Fruit fly (Drosophila melanogaster) whole organism, wandering third instar larva: ENCODE measurements around the gene CG7968.

ENCODE experiments used
- Abd-B ChIP-seq: fragments of >200 bp; optimal IDR thresholded peaks from 2 replicates; lab custom pipeline; 2017; ENCODE audit warnings: missing biosample characterization, missing genetic modification characterization
- CG32264 ChIP-seq: fragments of 200-800 bp; sonication (Bioruptor generic); optimal IDR thresholded peaks from 2 replicates; lab custom pipeline; 2016; ENCODE audit warnings: missing biosample characterization, missing genetic modification characterization
- CG9705 ChIP-seq: fragments of 200-800 bp; sonication (Bioruptor generic); optimal IDR thresholded peaks from 2 replicates; lab custom pipeline; 2018; ENCODE audit warnings: missing biosample characterization, mild to moderate bottlenecking, missing genetic modification characterization
- CrebA ChIP-seq: fragments of 200-800 bp; sonication (Bioruptor generic); optimal IDR thresholded peaks from 2 replicates; lab custom pipeline; 2016; ENCODE audit warnings: missing biosample characterization, mild to moderate bottlenecking, missing genetic modification characterization, borderline replicate concordance
- Dfd ChIP-seq: fragments of >200 bp; optimal IDR thresholded peaks from 2 replicates; lab custom pipeline; 2017; ENCODE audit warnings: missing biosample characterization, missing genetic modification characterization
- Dif ChIP-seq: fragments of 200-275, 200-300 bp; sonication (Bioruptor generic); optimal IDR thresholded peaks from 2 replicates; lab custom pipeline; 2018; ENCODE audit warnings: missing biosample characterization, missing genetic modification characterization; ENCODE audit not compliant: partially characterized antibody
- GATAd ChIP-seq: sonication (Bioruptor generic); optimal IDR thresholded peaks from 2 replicates; lab custom pipeline; 2016; ENCODE audit warnings: missing biosample characterization, missing genetic modification characterization
- HLH106 ChIP-seq: fragments of 200-800 bp; optimal IDR thresholded peaks from 3 replicates; lab custom pipeline; 2019; ENCODE audit warnings: missing biosample characterization, mild to moderate bottlenecking, missing genetic modification characterization, moderate library complexity
- Hnf4 ChIP-seq: fragments of 200-800 bp; sonication (Bioruptor generic); optimal IDR thresholded peaks from 2 replicates; lab custom pipeline; 2016; ENCODE audit warnings: missing biosample characterization, mild to moderate bottlenecking, missing genetic modification characterization
- Hr78 ChIP-seq: fragments of >200 bp; optimal IDR thresholded peaks from 2 replicates; lab custom pipeline; 2017; ENCODE audit warnings: missing biosample characterization, missing genetic modification characterization
- Hr83 ChIP-seq: fragments of 200-300 bp; sonication (Bioruptor generic); optimal IDR thresholded peaks from 2 replicates; lab custom pipeline; 2016; ENCODE audit warnings: missing biosample characterization, mild to moderate bottlenecking, missing genetic modification characterization, moderate library complexity; ENCODE audit not compliant: poor library complexity, severe bottlenecking
- Mio ChIP-seq: sonication (Bioruptor generic); optimal IDR thresholded peaks from 2 replicates; lab custom pipeline; 2016; ENCODE audit warnings: missing biosample characterization, missing genetic modification characterization
- Myc ChIP-seq: fragments of >200 bp; optimal IDR thresholded peaks from 2 replicates; lab custom pipeline; 2017
- OdsH ChIP-seq: fragments of 200-800 bp; sonication (Bioruptor generic); optimal IDR thresholded peaks from 2 replicates; lab custom pipeline; 2016; ENCODE audit warnings: missing biosample characterization, mild to moderate bottlenecking, missing genetic modification characterization
- Rel ChIP-seq, 2 experiments: fragments of 200-800 bp; sonication (Bioruptor generic) in 1 of 2; optimal IDR thresholded peaks; 2 replicates in 1 of 2; 3 replicates in 1 of 2; lab custom pipeline; 2016 to 2019; ENCODE audit warnings: mild to moderate bottlenecking in 2 of 2, missing biosample characterization in 2 of 2, missing genetic modification characterization in 2 of 2, moderate library complexity in 1 of 2
- Sp1 ChIP-seq: fragments of 200-800 bp; sonication (Bioruptor generic); optimal IDR thresholded peaks from 3 replicates; lab custom pipeline; 2019; ENCODE audit warnings: missing biosample characterization, mild to moderate bottlenecking, missing genetic modification characterization, moderate library complexity
- br ChIP-seq: fragments of 200-800 bp; sonication (Bioruptor generic); optimal IDR thresholded peaks from 2 replicates; lab custom pipeline; 2016; ENCODE audit warnings: missing biosample characterization, missing genetic modification characterization
- brk ChIP-seq: fragments of 200-800 bp; sonication (Bioruptor generic); optimal IDR thresholded peaks from 2 replicates; lab custom pipeline; 2016; ENCODE audit warnings: missing biosample characterization, mild to moderate bottlenecking, missing genetic modification characterization
- dl ChIP-seq, 2 experiments: fragments of 175-275, 200-275 bp in 1 of 2; fragments of 200-275 bp in 1 of 2; sonication (Bioruptor generic); optimal IDR thresholded peaks; lab custom pipeline; 2018; ENCODE audit warnings: mild to moderate bottlenecking in 2 of 2, missing biosample characterization in 2 of 2, missing genetic modification characterization in 2 of 2, moderate library complexity in 2 of 2; ENCODE audit not compliant: partially characterized antibody in 2 of 2, insufficient read depth in 1 of 2
- dmrt93B ChIP-seq: fragments of 200-800 bp; sonication (Bioruptor generic); optimal IDR thresholded peaks from 2 replicates; lab custom pipeline; 2018; ENCODE audit warnings: missing biosample characterization, mild to moderate bottlenecking, missing genetic modification characterization
- dsf ChIP-seq: sonication (Bioruptor generic); optimal IDR thresholded peaks from 2 replicates; lab custom pipeline; 2016; ENCODE audit warnings: missing biosample characterization, missing genetic modification characterization, borderline replicate concordance
- ey ChIP-seq: fragments of 200-800 bp; sonication (Bioruptor generic); optimal IDR thresholded peaks from 2 replicates; lab custom pipeline; 2016; ENCODE audit warnings: missing biosample characterization, missing genetic modification characterization
- foxo ChIP-seq, 2 experiments: fragments of 200-800 bp; sonication (Bioruptor generic); optimal IDR thresholded peaks; 2 replicates in 1 of 2; 3 replicates in 1 of 2; lab custom pipeline; 2016 to 2017; ENCODE audit warnings: missing biosample characterization in 2 of 2, missing genetic modification characterization in 2 of 2
- fru ChIP-seq: fragments of 200-800 bp; sonication (Bioruptor generic); optimal IDR thresholded peaks from 3 replicates; lab custom pipeline; 2016; ENCODE audit warnings: missing biosample characterization, mild to moderate bottlenecking, missing genetic modification characterization
- h ChIP-seq: fragments of 200-800 bp; sonication (Bioruptor generic); optimal IDR thresholded peaks from 3 replicates; lab custom pipeline; 2016; ENCODE audit warnings: missing biosample characterization, mild to moderate bottlenecking, missing genetic modification characterization
- lola ChIP-seq: fragments of >200 bp; optimal IDR thresholded peaks from 2 replicates; lab custom pipeline; 2017; ENCODE audit warnings: missing biosample characterization, missing genetic modification characterization
- pan ChIP-seq: fragments of >200 bp; optimal IDR thresholded peaks from 2 replicates; lab custom pipeline; 2017
- rgr ChIP-seq: fragments of 200-800 bp; sonication (Bioruptor generic); optimal IDR thresholded peaks from 3 replicates; lab custom pipeline; 2016; ENCODE audit warnings: missing biosample characterization, mild to moderate bottlenecking, missing genetic modification characterization
- sage ChIP-seq: fragments of 200-800 bp; sonication (Bioruptor generic); optimal IDR thresholded peaks from 2 replicates; lab custom pipeline; 2016; ENCODE audit warnings: missing biosample characterization, mild to moderate bottlenecking, missing genetic modification characterization
- tai ChIP-seq: sonication (Bioruptor generic); optimal IDR thresholded peaks from 2 replicates; lab custom pipeline; 2016; ENCODE audit warnings: missing biosample characterization, missing genetic modification characterization
- woc ChIP-seq: sonication (Bioruptor generic); optimal IDR thresholded peaks from 2 replicates; lab custom pipeline; 2016; ENCODE audit warnings: missing biosample characterization, mild to moderate bottlenecking, missing genetic modification characterization

The CG7968 gene

dm6 chr2L:13803805-13804560 is 45.2 kb upstream of the CG7968 start:
- TF ChIP-seq Rel (GFP tag; optimal IDR thresholded peaks at IDR 0.05; lab: Kevin White, UChicago) (no peak), Rel (tag; optimal IDR thresholded peaks at IDR 0.05; lab: Kevin White, UChicago) (peak; percentile 52), br (GFP tag; lab: Kevin White, UChicago) (peak; percentile 44), foxo (GFP tag; optimal IDR thresholded peaks at IDR 0.05; lab: Kevin White, UChicago) (peak in 1 of 2 experiments; percentile 4), CG9705 (GFP tag; lab: Kevin White, UChicago) (no peak)

- TF ChIP-seq Dif (GFP tag; lab: Kevin White, UChicago) (peak; percentile 4), pan (lab: Kevin White, UChicago) (no peak), Hr83 (GFP tag; lab: Kevin White, UChicago) (peak; percentile 10), Rel (GFP tag; optimal IDR thresholded peaks at IDR 0.05; lab: Kevin White, UChicago) (no peak), Rel (tag; optimal IDR thresholded peaks at IDR 0.05; lab: Kevin White, UChicago) (peak; percentile 8), dl (GFP tag; optimal IDR thresholded peaks at IDR 0.05; lab: Kevin White, UChicago; ENCODE audit: insufficient read depth in 1 of 2, partially characterized antibody in 2 of 2) (no peak)
- TF ChIP-seq, all 38 proteins: peak for 3
Measured at dm6 chr2L:13804561-13805067, 44.6 kb upstream of the CG7968 start.

dm6 chr2L:13805170-13805569 is 44.0 kb upstream of the CG7968 start:
- no peak for TF ChIP-seq CG32264 (GFP tag; lab: Kevin White, UChicago)
- TF ChIP-seq Mio (GFP tag; lab: Kevin White, UChicago): no peak
- TF ChIP-seq Rel (GFP tag; optimal IDR thresholded peaks at IDR 0.05; lab: Kevin White, UChicago): no peak
- no peak for TF ChIP-seq Rel (tag; optimal IDR thresholded peaks at IDR 0.05; lab: Kevin White, UChicago)
- no peak for TF ChIP-seq Hr78 (GFP tag; lab: Kevin White, UChicago)
- no peak for TF ChIP-seq sage (GFP tag; lab: Kevin White, UChicago)
- no peak for TF ChIP-seq dsf (GFP tag; lab: Kevin White, UChicago)
- TF ChIP-seq Sp1 (GFP tag; lab: Kevin White, UChicago): no peak
- no peak for TF ChIP-seq HLH106 (tag; lab: Kevin White, UChicago)
- no peak for TF ChIP-seq tai (GFP tag; lab: Kevin White, UChicago)
- TF ChIP-seq pan (lab: Kevin White, UChicago): no peak
- TF ChIP-seq ey (GFP tag; lab: Kevin White, UChicago): no peak
- TF ChIP-seq Myc (lab: Kevin White, UChicago): no peak
- no peak for TF ChIP-seq brk (GFP tag; lab: Kevin White, UChicago)
- TF ChIP-seq CG9705 (GFP tag; lab: Kevin White, UChicago): no peak
- no peak for TF ChIP-seq CrebA
- no peak for TF ChIP-seq Hnf4 (GFP tag; lab: Kevin White, UChicago)
- TF ChIP-seq, all 38 proteins: peak for 0

dm6 chr2L:13807097-13807496 is 42.1 kb upstream of the CG7968 start:
- TF ChIP-seq fru (GFP tag; lab: Kevin White, UChicago): peak; percentile 42
- TF ChIP-seq Sp1 (GFP tag; lab: Kevin White, UChicago): no peak
- no peak for TF ChIP-seq Hnf4 (GFP tag; lab: Kevin White, UChicago)
- TF ChIP-seq Mio (GFP tag; lab: Kevin White, UChicago): no peak
- TF ChIP-seq dmrt93B (GFP tag; lab: Kevin White, UChicago): no peak
- no peak for TF ChIP-seq Abd-B (GFP tag; lab: Kevin White, UChicago)
- TF ChIP-seq lola (GFP tag; lab: Kevin White, UChicago): no peak
- no peak for TF ChIP-seq sage (GFP tag; lab: Kevin White, UChicago)
- TF ChIP-seq rgr: peak; percentile 52
- TF ChIP-seq Hr78 (GFP tag; lab: Kevin White, UChicago): no peak
- peak; percentile 55 for TF ChIP-seq h
- no peak for TF ChIP-seq Dfd (GFP tag; lab: Kevin White, UChicago)
- TF ChIP-seq pan (lab: Kevin White, UChicago): no peak
- no peak for TF ChIP-seq woc
- no peak for TF ChIP-seq Dif (GFP tag; lab: Kevin White, UChicago)
- TF ChIP-seq OdsH (GFP tag; lab: Kevin White, UChicago): peak; percentile 13
- no peak for TF ChIP-seq dsf (GFP tag; lab: Kevin White, UChicago)
- TF ChIP-seq GATAd (GFP tag; lab: Kevin White, UChicago): no peak
- no peak for TF ChIP-seq CrebA
- TF ChIP-seq Hr83 (GFP tag; lab: Kevin White, UChicago): peak; percentile 76
- TF ChIP-seq, all 38 proteins: peak for 5
